Worm (Caenorhabditis elegans) whole organism, L4 larva: ENCODE results near the gene fipr-13.

Experiments
- nhr-11 ChIP-seq: fragments of 150-350 bp; optimal IDR thresholded peaks from 2 replicates; lab custom pipeline; 2014; ENCODE audit warnings: missing biosample characterization, missing genetic modification characterization
- zfp-3 ChIP-seq: fragments of 200-800 bp; sonication (Bioruptor generic); conservative IDR thresholded peaks from 2 replicates; pipeline ENCODE4 v1.3.6; 2022; ENCODE audit warnings: missing genetic modification reagents, missing genetic modification characterization, missing compliant biosample characterization

ce11 chrV:10073793-10074192 lies 9.5 kb downstream of the fipr-13 start, which contains the start of gene F57A8.6:
- TF ChIP-seq nhr-11 (tag; lab: Kevin White, UChicago) = no peak
- TF ChIP-seq zfp-3 = no peak
